Worm (Caenorhabditis elegans) whole organism, young adult: ENCODE measurements around the gene abhd-14.

Experiments used
- B0035.1 ChIP-seq: sonication (generic microtip); optimal IDR thresholded peaks from 2 replicates; lab custom pipeline; 2016; ENCODE audit warnings: missing genetic modification characterization, mild to moderate bottlenecking, missing compliant biosample characterization, missing genotype, missing genetic modification reagents
- C06A6.2 ChIP-seq: fragments of 200-800 bp; sonication (Bioruptor generic); conservative IDR thresholded peaks from 2 replicates; pipeline ENCODE4 v1.3.6; 2022; ENCODE audit warnings: missing genetic modification characterization, missing compliant biosample characterization
- F39B2.1 ChIP-seq: fragments of 200-800 bp; sonication (Bioruptor generic); IDR thresholded peaks from 2 replicates; pipeline ENCODE4 v1.3.6; 2022; ENCODE audit warnings: missing genetic modification reagents, missing genetic modification characterization, missing compliant biosample characterization
- F49E8.2 ChIP-seq: sonication (generic microtip); optimal IDR thresholded peaks from 3 replicates; lab custom pipeline; 2017; ENCODE audit warnings: missing genetic modification characterization, mild to moderate bottlenecking, missing compliant biosample characterization, antibody characterized with exemption, moderate library complexity; ENCODE audit not compliant: insufficient read depth
- F57C9.4 ChIP-seq: sonication (generic microtip); optimal IDR thresholded peaks from 2 replicates; lab custom pipeline; 2017; ENCODE audit warnings: mild to moderate bottlenecking, missing genetic modification characterization, missing compliant biosample characterization
- Y95B8A.8 ChIP-seq: fragments of 200-800 bp; sonication (Bioruptor generic); IDR thresholded peaks from 2 replicates; pipeline ENCODE4 v1.3.6; 2022; ENCODE audit warnings: missing genetic modification reagents, missing genetic modification characterization, missing compliant biosample characterization
- ZK185.1 ChIP-seq: sonication (generic microtip); optimal IDR thresholded peaks from 2 replicates; lab custom pipeline; 2016; ENCODE audit warnings: mild to moderate bottlenecking, missing genetic modification characterization, missing compliant biosample characterization; ENCODE audit not compliant: poor library complexity, severe bottlenecking
- ama-1 ChIP-seq, 3 experiments: fragments of 150-350 bp in 1 of 3; sonication (generic microtip) in 2 of 3; optimal IDR thresholded peaks; 2 replicates each; lab custom pipeline; 2014 to 2018; ENCODE audit warnings: missing biosample characterization in 2 of 3, missing genetic modification characterization in 2 of 3, missing genetic modification reagents in 2 of 3
- aptf-2 ChIP-seq: fragments of 200-800 bp; sonication (Bioruptor generic); conservative IDR thresholded peaks from 2 replicates; pipeline ENCODE4 v1.3.6; 2022; ENCODE audit warnings: missing genetic modification reagents, missing genetic modification characterization, missing compliant biosample characterization
- aptf-3 ChIP-seq: fragments of 200-800 bp; sonication (Bioruptor generic); IDR thresholded peaks from 2 replicates; pipeline ENCODE4 v1.3.6; 2022; ENCODE audit warnings: missing genetic modification characterization, missing compliant biosample characterization
- atf-7 ChIP-seq: sonication (generic microtip); optimal IDR thresholded peaks from 2 replicates; lab custom pipeline; 2017; ENCODE audit warnings: mild to moderate bottlenecking, missing genetic modification characterization, missing compliant biosample characterization
- ceh-58 ChIP-seq: fragments of 200-800 bp; sonication (Bioruptor generic); IDR thresholded peaks from 2 replicates; pipeline ENCODE4 v1.3.6; 2022; ENCODE audit warnings: missing genetic modification characterization, missing compliant biosample characterization
- dox-1 ChIP-seq: fragments of 200-800 bp; sonication (Bioruptor generic); IDR thresholded peaks from 2 replicates; pipeline ENCODE4 v1.3.6; 2022; ENCODE audit warnings: missing genetic modification reagents, missing genetic modification characterization, missing compliant biosample characterization
- efl-1 ChIP-seq: fragments of 150-350 bp; optimal IDR thresholded peaks from 2 replicates; lab custom pipeline; 2014; ENCODE audit warnings: missing biosample characterization, missing genetic modification reagents, missing genetic modification characterization
- ekl-4 ChIP-seq: fragments of 200-800 bp; sonication (Bioruptor generic); IDR thresholded peaks from 2 replicates; pipeline ENCODE4 v1.3.6; 2022; ENCODE audit warnings: missing genetic modification reagents, missing genetic modification characterization, missing compliant biosample characterization
- fkh-3 ChIP-seq: sonication (generic microtip); optimal IDR thresholded peaks from 2 replicates; lab custom pipeline; 2016; ENCODE audit warnings: mild to moderate bottlenecking, missing genetic modification characterization, missing compliant biosample characterization
- gei-17 ChIP-seq: fragments of 200-800 bp; sonication (Bioruptor generic); optimal IDR thresholded peaks from 2 replicates; lab custom pipeline; 2018; ENCODE audit warnings: mild to moderate bottlenecking, missing genetic modification characterization, missing compliant biosample characterization
- hmg-20 ChIP-seq: fragments of 200-800 bp; sonication (Bioruptor generic); IDR thresholded peaks from 2 replicates; pipeline ENCODE4 v1.3.6; 2022; ENCODE audit warnings: missing genetic modification reagents, missing genetic modification characterization, missing compliant biosample characterization
- hrde-1 ChIP-seq: sonication (generic microtip); optimal IDR thresholded peaks from 2 replicates; lab custom pipeline; 2016; ENCODE audit warnings: missing genetic modification characterization, mild to moderate bottlenecking, missing compliant biosample characterization, moderate library complexity, missing genotype, missing genetic modification reagents, borderline replicate concordance
- hsf-1 ChIP-seq: fragments of 200-800 bp; sonication (Bioruptor generic); IDR thresholded peaks from 2 replicates; pipeline ENCODE4 v1.3.6; 2022; ENCODE audit warnings: missing genetic modification reagents, missing genetic modification characterization, missing compliant biosample characterization
- lin-35 ChIP-seq, 3 experiments: fragments of 150-350 bp in 2 of 3; sonication (generic microtip) in 1 of 3; optimal IDR thresholded peaks; 2 replicates each; lab custom pipeline; 2014 to 2018; ENCODE audit warnings: missing biosample characterization in 3 of 3, missing genetic modification characterization in 3 of 3, missing genetic modification reagents in 3 of 3
- lin-54 ChIP-seq: fragments of 200-800 bp; sonication (Bioruptor generic); optimal IDR thresholded peaks from 2 replicates; lab custom pipeline; 2018; ENCODE audit warnings: mild to moderate bottlenecking, missing genetic modification characterization, missing compliant biosample characterization
- lir-1 ChIP-seq: fragments of 200-800 bp; sonication (Bioruptor generic); conservative IDR thresholded peaks from 2 replicates; pipeline ENCODE4 v1.3.6; 2022; ENCODE audit warnings: missing genetic modification reagents, missing genetic modification characterization, missing compliant biosample characterization
- lsl-1 ChIP-seq: fragments of 200-800 bp; sonication (Bioruptor generic); optimal IDR thresholded peaks from 2 replicates; lab custom pipeline; 2018; ENCODE audit warnings: mild to moderate bottlenecking, missing genetic modification characterization, moderate library complexity, missing compliant biosample characterization
- madf-8 ChIP-seq: fragments of 200-800 bp; sonication (Bioruptor generic); conservative IDR thresholded peaks from 2 replicates; pipeline ENCODE4 v1.3.6; 2022; ENCODE audit warnings: missing genetic modification reagents, missing genetic modification characterization, missing compliant biosample characterization
- mcd-1 ChIP-seq: fragments of 200-800 bp; sonication (Bioruptor generic); IDR thresholded peaks from 2 replicates; pipeline ENCODE4 v1.3.6; 2022; ENCODE audit warnings: missing genetic modification reagents, missing genetic modification characterization, missing compliant biosample characterization
- mes-4 ChIP-seq: sonication (generic microtip); optimal IDR thresholded peaks from 2 replicates; lab custom pipeline; 2016; ENCODE audit warnings: missing genotype, missing genetic modification characterization, missing compliant biosample characterization
- nfya-1 ChIP-seq: sonication (generic microtip); optimal IDR thresholded peaks from 2 replicates; lab custom pipeline; 2017; ENCODE audit warnings: antibody characterized with exemption, missing compliant biosample characterization, missing genetic modification characterization, borderline replicate concordance; ENCODE audit not compliant: insufficient read depth
- nfyb-1 ChIP-seq: fragments of 200-800 bp; sonication (Bioruptor generic); IDR thresholded peaks from 2 replicates; pipeline ENCODE4 v1.3.6; 2022; ENCODE audit warnings: missing genetic modification reagents, missing genetic modification characterization, missing compliant biosample characterization
- rec-8 ChIP-seq, 2 experiments: sonication (generic microtip); optimal IDR thresholded peaks; 2 replicates each; lab custom pipeline; 2016; ENCODE audit warnings: mild to moderate bottlenecking in 2 of 2, missing genetic modification characterization in 2 of 2, missing genetic modification reagents in 2 of 2, missing genotype in 2 of 2, missing biosample characterization in 1 of 2, missing compliant biosample characterization in 1 of 2, moderate library complexity in 1 of 2
- sea-2 ChIP-seq: fragments of 200-800 bp; sonication (Bioruptor generic); IDR thresholded peaks from 2 replicates; pipeline ENCODE4 v1.3.6; 2022; ENCODE audit warnings: missing genetic modification characterization, missing compliant biosample characterization
- snpc-1.1 ChIP-seq: sonication (generic microtip); optimal IDR thresholded peaks from 2 replicates; lab custom pipeline; 2017; ENCODE audit warnings: missing genetic modification characterization, mild to moderate bottlenecking, missing compliant biosample characterization, antibody characterized with exemption, moderate library complexity, missing genotype, missing genetic modification reagents; ENCODE audit not compliant: insufficient read depth
- somi-1 ChIP-seq: fragments of 200-800 bp; sonication (Bioruptor generic); optimal IDR thresholded peaks from 2 replicates; lab custom pipeline; 2018; ENCODE audit warnings: mild to moderate bottlenecking, missing genetic modification characterization, missing compliant biosample characterization
- tbp1 ChIP-seq: fragments of 200-800 bp; sonication (Bioruptor generic); optimal IDR thresholded peaks from 2 replicates; lab custom pipeline; 2018; ENCODE audit warnings: mild to moderate bottlenecking, missing genetic modification characterization, missing compliant biosample characterization
- tbx-9 ChIP-seq: sonication (generic microtip); optimal IDR thresholded peaks from 2 replicates; lab custom pipeline; 2016; ENCODE audit warnings: borderline replicate concordance, missing genetic modification characterization, inconsistent platforms, missing compliant biosample characterization
- xnd-1 ChIP-seq: sonication (generic microtip); optimal IDR thresholded peaks from 2 replicates; lab custom pipeline; 2016; ENCODE audit warnings: missing genotype, missing genetic modification reagents, missing genetic modification characterization, missing compliant biosample characterization
- ztf-3 ChIP-seq: fragments of 200-800 bp; sonication (Bioruptor generic); optimal IDR thresholded peaks from 2 replicates; lab custom pipeline; 2018; ENCODE audit warnings: mild to moderate bottlenecking, missing genetic modification characterization, missing compliant biosample characterization

abhd-14 gene

ce11 chrIV:1006662-1007061 is 23.2 kb downstream of the abhd-14 start:
- TF ChIP-seq lir-1 (GFP tag; lab: Robert Waterston, UW) (no peak), F57C9.4 (tag; lab: Kevin White, UChicago) (no peak), hmg-20 (no peak), Y95B8A.8 (GFP tag; lab: Robert Waterston, UW) (no peak), snpc-1.1 (tag; lab: Kevin White, UChicago) (no peak), ama-1 (optimal IDR thresholded peaks at IDR 0.05; lab: Kevin White, UChicago) (no peak), ama-1 (GFP tag; optimal IDR thresholded peaks at IDR 0.05; lab: Kevin White, UChicago) (no peak), somi-1 (GFP tag; lab: Kevin White, UChicago) (no peak)
- TF ChIP-seq, all 124 proteins: peak for 0

- TF ChIP-seq nfya-1 (tag; lab: Kevin White, UChicago) (no peak), ceh-58 (GFP tag; lab: Robert Waterston, UW) (no peak), mcd-1 (GFP tag; lab: Robert Waterston, UW) (no peak)
These were observed 24.1 kb downstream of the abhd-14 start, which contains the start of gene immp-2 for ce11 chrIV:1005761-1006160. immp-2 (minus strand) TSS chrIV:1005861.

- TF ChIP-seq ZK185.1 (tag; lab: Kevin White, UChicago), result no peak
- TF ChIP-seq hsf-1 (GFP tag; lab: Robert Waterston, UW), result no peak
- no peak for TF ChIP-seq dox-1 (GFP tag; lab: Robert Waterston, UW)
- TF ChIP-seq aptf-2 (GFP tag; lab: Robert Waterston, UW), result no peak
- TF ChIP-seq tbx-9 (tag; lab: Kevin White, UChicago), result no peak
- no peak for TF ChIP-seq xnd-1
- no peak for TF ChIP-seq B0035.1
- TF ChIP-seq C06A6.2, result no peak
- no peak for TF ChIP-seq rec-8 (tag; optimal IDR thresholded peaks at IDR 0.05; lab: Kevin White, UChicago)
- no peak for TF ChIP-seq F39B2.1 (GFP tag; lab: Robert Waterston, UW)
- no peak for TF ChIP-seq ekl-4 (GFP tag; lab: Robert Waterston, UW)
- no peak for TF ChIP-seq madf-8 (GFP tag; lab: Robert Waterston, UW)
- TF ChIP-seq mes-4 (tag; lab: Kevin White, UChicago), result no peak
- TF ChIP-seq hrde-1 (tag; lab: Kevin White, UChicago), result no peak
- TF ChIP-seq fkh-3, result no peak
- no peak for TF ChIP-seq lin-35 (GFP tag; optimal IDR thresholded peaks at IDR 0.05; lab: Kevin White, UChicago)
- TF ChIP-seq gei-17 (GFP tag; lab: Kevin White, UChicago), result no peak
These were observed 29.4 kb downstream of the abhd-14 start for ce11 chrIV:1000441-1000840.

- TF ChIP-seq hsf-1 (GFP tag; lab: Robert Waterston, UW) (no peak), sea-2 (GFP tag; lab: Robert Waterston, UW) (no peak), nfyb-1 (GFP tag; lab: Robert Waterston, UW) (no peak), atf-7 (tag; lab: Kevin White, UChicago) (no peak), lin-54 (GFP tag; lab: Kevin White, UChicago) (no peak), efl-1 (GFP tag; lab: Kevin White, UChicago) (no peak), tbp1 (GFP tag; lab: Kevin White, UChicago) (no peak), lsl-1 (GFP tag; lab: Kevin White, UChicago) (no peak), F49E8.2 (tag; lab: Kevin White, UChicago) (no peak), ztf-3 (GFP tag; lab: Kevin White, UChicago) (no peak), aptf-3 (no peak)
These were observed 30.2 kb downstream of the abhd-14 start for ce11 chrIV:999675-1000074.
